Fruit fly (Drosophila melanogaster) whole organism, embryonic: Measurements from ENCODE around the gene Root.

Experiments used
- Atf3 ChIP-seq: fragments of 200-800 bp; sonication (Bioruptor generic); optimal IDR thresholded peaks from 3 replicates; lab custom pipeline; 2016; ENCODE audit warnings: missing biosample characterization, missing genetic modification characterization
- CG10366 ChIP-seq: fragments of 200-800 bp; sonication (Bioruptor generic); IDR thresholded peaks from 2 replicates; pipeline ENCODE4 v1.3.6; 2022; ENCODE audit warnings: missing biosample characterization, missing genetic modification characterization
- CG11247 ChIP-seq: fragments of 200-800 bp; sonication (Bioruptor generic); IDR thresholded peaks from 2 replicates; pipeline ENCODE4 v1.3.6; 2022; ENCODE audit warnings: missing biosample characterization, missing genetic modification characterization
- CG11695 ChIP-seq: fragments of 200-800 bp; sonication (Bioruptor generic); IDR thresholded peaks from 3 replicates; pipeline ENCODE4 v1.3.6; 2022; ENCODE audit warnings: missing biosample characterization, missing genetic modification characterization
- CG12219 ChIP-seq: fragments of 200-800 bp; sonication (Bioruptor generic); optimal IDR thresholded peaks from 3 replicates; lab custom pipeline; 2018; ENCODE audit warnings: missing biosample characterization, mild to moderate bottlenecking, missing genetic modification characterization
- CG13775 ChIP-seq: fragments of 200-800 bp; sonication (Bioruptor generic); optimal IDR thresholded peaks from 3 replicates; lab custom pipeline; 2017; ENCODE audit warnings: missing biosample characterization, mild to moderate bottlenecking, missing genetic modification characterization
- CG14667 ChIP-seq: fragments of 200-800 bp; sonication (Bioruptor generic); IDR thresholded peaks from 2 replicates; pipeline ENCODE4 v1.3.6; 2022; ENCODE audit warnings: missing biosample characterization, missing genetic modification characterization
- CG14710 ChIP-seq: fragments of 200-800 bp; sonication (Bioruptor generic); optimal IDR thresholded peaks from 3 replicates; lab custom pipeline; 2019; ENCODE audit warnings: missing biosample characterization, mild to moderate bottlenecking, missing genetic modification characterization, moderate library complexity
- CG15269 ChIP-seq: fragments of 200-800 bp; sonication (Bioruptor generic); optimal IDR thresholded peaks from 2 replicates; lab custom pipeline; 2018; ENCODE audit warnings: missing biosample characterization, mild to moderate bottlenecking, missing genetic modification characterization, moderate library complexity
- CG2889 ChIP-seq: fragments of 200-800 bp; sonication (Bioruptor generic); IDR thresholded peaks from 3 replicates; pipeline ENCODE4 v1.3.6; 2022; ENCODE audit warnings: missing biosample characterization, missing genetic modification characterization
- CG31388 ChIP-seq: fragments of 200-800 bp; sonication (Bioruptor generic); optimal IDR thresholded peaks from 2 replicates; lab custom pipeline; 2016; ENCODE audit warnings: missing biosample characterization, missing genetic modification characterization
- CG31441 ChIP-seq: fragments of 200-800 bp; sonication (Bioruptor generic); IDR thresholded peaks from 2 replicates; pipeline ENCODE4 v1.3.6; 2022; ENCODE audit warnings: missing biosample characterization, missing genetic modification characterization
- CG33557 ChIP-seq: fragments of 200-800 bp; sonication (Bioruptor generic); optimal IDR thresholded peaks from 2 replicates; lab custom pipeline; 2019; ENCODE audit warnings: missing biosample characterization, mild to moderate bottlenecking, missing genetic modification characterization, moderate library complexity
- CG3838 ChIP-seq: fragments of 200-800 bp; sonication (Bioruptor generic); optimal IDR thresholded peaks from 3 replicates; lab custom pipeline; 2016; ENCODE audit warnings: missing biosample characterization, missing genetic modification characterization
- CG3847 ChIP-seq: fragments of 200-800 bp; sonication (Bioruptor generic); IDR thresholded peaks from 2 replicates; pipeline ENCODE4 v1.3.6; 2022; ENCODE audit warnings: missing biosample characterization, missing genetic modification characterization
- CG3995 ChIP-seq: fragments of 200-800 bp; sonication (Bioruptor generic); optimal IDR thresholded peaks from 3 replicates; lab custom pipeline; 2016; ENCODE audit warnings: missing biosample characterization, missing genetic modification characterization
- CG7786 ChIP-seq: fragments of 200-800 bp; sonication (Bioruptor generic); optimal IDR thresholded peaks from 2 replicates; lab custom pipeline; 2016; ENCODE audit warnings: missing biosample characterization, missing genetic modification characterization
- CG8388 ChIP-seq: fragments of 200-800 bp; sonication (Bioruptor generic); optimal IDR thresholded peaks from 2 replicates; lab custom pipeline; 2019; ENCODE audit warnings: missing biosample characterization, mild to moderate bottlenecking, missing genetic modification characterization, moderate library complexity
- CG9727 ChIP-seq: fragments of 200-800 bp; sonication (Bioruptor generic); optimal IDR thresholded peaks from 3 replicates; lab custom pipeline; 2017; ENCODE audit warnings: missing biosample characterization, mild to moderate bottlenecking, missing genetic modification characterization
- CTCF ChIP-seq: fragments of 200-800 bp; sonication (Bioruptor generic); optimal IDR thresholded peaks from 2 replicates; lab custom pipeline; 2017; ENCODE audit warnings: missing biosample characterization, mild to moderate bottlenecking, missing genetic modification characterization, moderate library complexity
- D19A ChIP-seq: fragments of 200-800 bp; optimal IDR thresholded peaks from 3 replicates; lab custom pipeline; 2019; ENCODE audit warnings: missing biosample characterization, mild to moderate bottlenecking, missing genetic modification characterization, moderate library complexity
- Dbx ChIP-seq: fragments of 200-800 bp; sonication (Bioruptor generic); IDR thresholded peaks from 3 replicates; pipeline ENCODE4 v1.3.6; 2022; ENCODE audit warnings: missing biosample characterization, missing genetic modification characterization
- Ets97D ChIP-seq: fragments of 200-800 bp; sonication (Bioruptor generic); optimal IDR thresholded peaks from 3 replicates; lab custom pipeline; 2016; ENCODE audit warnings: missing biosample characterization, missing genetic modification characterization
- Gug ChIP-seq: fragments of 200-800 bp; sonication (Bioruptor generic); IDR thresholded peaks from 4 replicates; pipeline ENCODE4 v1.3.6; 2022; ENCODE audit warnings: missing biosample characterization, missing genetic modification characterization
- HmgZ ChIP-seq: fragments of 200-800 bp; sonication (Bioruptor generic); optimal IDR thresholded peaks from 2 replicates; lab custom pipeline; 2018; ENCODE audit warnings: missing biosample characterization, mild to moderate bottlenecking, missing genetic modification characterization
- Hr51 ChIP-seq, 2 experiments: fragments of 200-800 bp; sonication (Bioruptor generic); optimal IDR thresholded peaks; 2 replicates in 1 of 2; 3 replicates in 1 of 2; lab custom pipeline; 2016 to 2018; ENCODE audit warnings: missing biosample characterization in 2 of 2, missing genetic modification characterization in 2 of 2, mild to moderate bottlenecking in 1 of 2, moderate library complexity in 1 of 2
- MESR4 ChIP-seq: fragments of 200-800 bp; sonication (Bioruptor generic); optimal IDR thresholded peaks from 2 replicates; lab custom pipeline; 2018; ENCODE audit warnings: missing biosample characterization, mild to moderate bottlenecking, missing genetic modification characterization, moderate library complexity
- Myb ChIP-seq: fragments of 200-800 bp; sonication (Bioruptor generic); optimal IDR thresholded peaks from 2 replicates; lab custom pipeline; 2016; ENCODE audit warnings: missing biosample characterization, missing genetic modification characterization
- Oaz ChIP-seq: fragments of 200-800 bp; sonication (Bioruptor generic); IDR thresholded peaks from 2 replicates; pipeline ENCODE4 v1.3.6; 2022; ENCODE audit warnings: missing biosample characterization, missing genetic modification characterization
- Oli ChIP-seq: fragments of 200-800 bp; sonication (Bioruptor generic); optimal IDR thresholded peaks from 2 replicates; lab custom pipeline; 2018; ENCODE audit warnings: missing biosample characterization, mild to moderate bottlenecking, missing genetic modification characterization, moderate library complexity
- Rfx ChIP-seq: fragments of 200-800 bp; sonication (Bioruptor generic); IDR thresholded peaks from 2 replicates; pipeline ENCODE4 v1.3.6; 2022; ENCODE audit warnings: missing biosample characterization, missing genetic modification characterization
- Spps ChIP-seq: fragments of 200-800 bp; sonication (Bioruptor generic); optimal IDR thresholded peaks from 2 replicates; lab custom pipeline; 2018; ENCODE audit warnings: missing biosample characterization, mild to moderate bottlenecking, missing genetic modification characterization
- Xrp1 ChIP-seq: fragments of 200-800 bp; sonication (Bioruptor generic); IDR thresholded peaks from 2 replicates; pipeline ENCODE4 v1.3.6; 2022; ENCODE audit warnings: missing biosample characterization, missing genetic modification characterization
- YL-1 ChIP-seq: fragments of 200-800 bp; sonication (Bioruptor generic); optimal IDR thresholded peaks from 3 replicates; lab custom pipeline; 2017; ENCODE audit warnings: missing biosample characterization, mild to moderate bottlenecking, missing genetic modification characterization
- cad ChIP-seq: fragments of >200 bp; optimal IDR thresholded peaks from 2 replicates; lab custom pipeline; 2017; ENCODE audit warnings: missing biosample characterization, missing genetic modification characterization
- cas ChIP-seq: fragments of 200-800 bp; sonication (Bioruptor generic); IDR thresholded peaks from 2 replicates; pipeline ENCODE4 v1.3.6; 2022; ENCODE audit warnings: missing biosample characterization, missing genetic modification characterization
- cg ChIP-seq: fragments of 200-800 bp; sonication (Bioruptor generic); optimal IDR thresholded peaks from 3 replicates; lab custom pipeline; 2019; ENCODE audit warnings: missing biosample characterization, mild to moderate bottlenecking, missing genetic modification characterization, moderate library complexity
- croc ChIP-seq: fragments of 200-800 bp; sonication (Bioruptor generic); conservative IDR thresholded peaks from 3 replicates; pipeline ENCODE4 v1.3.6; 2022; ENCODE audit warnings: missing biosample characterization, missing genetic modification characterization
- crp ChIP-seq, 2 experiments: fragments of 200-800 bp; sonication (Bioruptor generic); optimal IDR thresholded peaks; 2 replicates in 1 of 2; 3 replicates in 1 of 2; lab custom pipeline; 2017; ENCODE audit warnings: missing biosample characterization in 2 of 2, missing genetic modification characterization in 2 of 2, mild to moderate bottlenecking in 1 of 2, moderate library complexity in 1 of 2
- cwo ChIP-seq: fragments of 200-800 bp; sonication (Bioruptor generic); optimal IDR thresholded peaks from 3 replicates; lab custom pipeline; 2017; ENCODE audit warnings: missing biosample characterization, missing genetic modification characterization, mild to moderate bottlenecking, moderate library complexity, missing genetic modification reagents
- dimm ChIP-seq: fragments of 200-800 bp; sonication (Bioruptor generic); IDR thresholded peaks from 2 replicates; pipeline ENCODE4 v1.3.6; 2022; ENCODE audit warnings: missing biosample characterization, missing genetic modification characterization
- esg ChIP-seq: fragments of 200-800 bp; sonication (Bioruptor generic); conservative IDR thresholded peaks from 2 replicates; pipeline ENCODE4 v1.3.6; 2022; ENCODE audit warnings: missing biosample characterization, missing genetic modification characterization
- grau ChIP-seq: fragments of 200-800 bp; optimal IDR thresholded peaks from 3 replicates; lab custom pipeline; 2019; ENCODE audit warnings: missing biosample characterization, mild to moderate bottlenecking, missing genetic modification characterization, moderate library complexity
- jing ChIP-seq: fragments of 200-800 bp; sonication (Bioruptor generic); optimal IDR thresholded peaks from 2 replicates; lab custom pipeline; 2018; ENCODE audit warnings: missing biosample characterization, mild to moderate bottlenecking, missing genetic modification characterization
- kah ChIP-seq: fragments of 200-800 bp; sonication (Bioruptor generic); optimal IDR thresholded peaks from 2 replicates; lab custom pipeline; 2018; ENCODE audit warnings: missing biosample characterization, mild to moderate bottlenecking, missing genetic modification characterization
- kay ChIP-seq: fragments of 200-800 bp; sonication (Bioruptor generic); optimal IDR thresholded peaks from 2 replicates; lab custom pipeline; 2016; ENCODE audit warnings: missing biosample characterization, missing genetic modification characterization
- klu ChIP-seq: fragments of 200-800 bp; sonication (Bioruptor generic); IDR thresholded peaks from 2 replicates; pipeline ENCODE4 v1.3.6; 2022; ENCODE audit warnings: missing biosample characterization, missing genetic modification characterization
- ttk ChIP-seq: fragments of 200-800 bp; sonication (Bioruptor generic); IDR thresholded peaks from 2 replicates; pipeline ENCODE4 v2.1.2; 2022; ENCODE audit warnings: missing biosample characterization, missing genetic modification characterization
- twi ChIP-seq: fragments of 200-800 bp; optimal IDR thresholded peaks from 2 replicates; lab custom pipeline; 2019; ENCODE audit warnings: missing biosample characterization, mild to moderate bottlenecking, missing genetic modification characterization, moderate library complexity
- vvl ChIP-seq: fragments of 200-800 bp; sonication (Bioruptor generic); IDR thresholded peaks from 2 replicates; pipeline ENCODE4 v1.3.6; 2022; ENCODE audit warnings: missing biosample characterization, missing genetic modification characterization
- z ChIP-seq: fragments of 200-800 bp; sonication (Bioruptor generic); IDR thresholded peaks from 3 replicates; pipeline ENCODE4 v1.3.6; 2022; ENCODE audit warnings: missing biosample characterization, missing genetic modification characterization
- zfh2 ChIP-seq: fragments of 200-800 bp; sonication (Bioruptor generic); optimal IDR thresholded peaks from 2 replicates; lab custom pipeline; 2016; ENCODE audit warnings: missing biosample characterization, missing genetic modification characterization

The Root gene

dm6 chr3R:24142971-24143370 lies 29.9 kb downstream of the Root start (continued):
- TF ChIP-seq z (GFP tag; lab: Robert Waterston, UW) (no peak), CG10366 (GFP tag; lab: Robert Waterston, UW) (peak; percentile 21; the same call in 1 of the 2 replicates), cwo (GFP tag; lab: Kevin White, UChicago) (peak; percentile 1), cg (GFP tag; lab: Kevin White, UChicago) (no peak), ttk (0 out of 2 replicates have a peak, but pooled peaks have one; percentile 30), klu (GFP tag; lab: Robert Waterston, UW) (no peak), CTCF (GFP tag; lab: Kevin White, UChicago) (no peak), Spps (tag; lab: Kevin White, UChicago) (no peak), Dbx (no peak), cad (GFP tag; lab: Kevin White, UChicago) (no peak), vvl (GFP tag; lab: Robert Waterston, UW) (peak; percentile 68), Rfx (GFP tag; lab: Robert Waterston, UW) (no peak), MESR4 (GFP tag; lab: Kevin White, UChicago) (no peak), CG11247 (GFP tag; lab: Robert Waterston, UW) (0 out of 2 replicates have a peak, but pooled peaks have one; percentile 14), CG14710 (tag; lab: Kevin White, UChicago) (peak; percentile 20), D19A (tag; lab: Kevin White, UChicago) (peak; percentile 37), kah (GFP tag; lab: Kevin White, UChicago) (no peak), dimm (no peak), Ets97D (GFP tag; lab: Kevin White, UChicago) (no peak), CG14667 (GFP tag; lab: Robert Waterston, UW) (no peak), CG8388 (GFP tag; lab: Kevin White, UChicago) (peak; percentile 12), CG31441 (GFP tag; lab: Robert Waterston, UW) (peak; percentile 47; the same call in 1 of the 2 replicates), Atf3 (GFP tag; lab: Kevin White, UChicago) (no peak), CG31388 (no peak), Xrp1 (GFP tag; lab: Robert Waterston, UW) (peak; percentile 32; the same call in 1 of the 2 replicates), croc (GFP tag; lab: Robert Waterston, UW) (0 out of 3 replicates have a peak, but pooled peaks have one; percentile 17), kay (no peak), Oli (no peak), CG2889 (GFP tag; lab: Robert Waterston, UW) (no peak), YL-1 (GFP tag; lab: Kevin White, UChicago) (no peak), CG3847 (GFP tag; lab: Robert Waterston, UW) (no peak), CG13775 (GFP tag; lab: Kevin White, UChicago) (no peak), CG9727 (GFP tag; lab: Kevin White, UChicago) (no peak), CG33557 (no peak), CG3995 (no peak), crp (GFP tag; optimal IDR thresholded peaks at IDR 0.05; lab: Kevin White, UChicago) (no peak), zfh2 (GFP tag; lab: Kevin White, UChicago) (no peak), CG3838 (GFP tag; lab: Kevin White, UChicago) (no peak), CG12219 (GFP tag; lab: Kevin White, UChicago) (no peak), grau (tag; lab: Kevin White, UChicago) (peak; percentile 15), HmgZ (tag; lab: Kevin White, UChicago) (no peak), Myb (GFP tag; lab: Kevin White, UChicago) (no peak), CG15269 (tag; lab: Kevin White, UChicago) (no peak), twi (tag; lab: Kevin White, UChicago) (no peak), Gug (0 out of 4 replicates have a peak, but pooled peaks have one; percentile 13), CG7786 (GFP tag; lab: Kevin White, UChicago) (no peak), cas (GFP tag; lab: Robert Waterston, UW) (no peak), esg (GFP tag; lab: Robert Waterston, UW) (peak; percentile 31; the same call in 1 of the 2 replicates), CG11695 (GFP tag; lab: Robert Waterston, UW) (peak; percentile 59; the same call in 1 of the 3 replicates), jing (no peak), Oaz (GFP tag; lab: Robert Waterston, UW) (no peak), Hr51 (GFP tag; optimal IDR thresholded peaks at IDR 0.05; lab: Kevin White, UChicago) (peak in 1 of 2 experiments; percentile 20)
